Fruit fly (Drosophila melanogaster) whole organism, prepupa: ENCODE results near the gene ABCB7.

ENCODE experiments used
- Blimp-1 ChIP-seq: fragments of 200-800 bp; sonication (Bioruptor generic); optimal IDR thresholded peaks from 3 replicates; lab custom pipeline; 2017; ENCODE audit warnings: missing biosample characterization, missing genetic modification characterization, mild to moderate bottlenecking, moderate library complexity, missing genetic modification reagents
- CG10631 ChIP-seq: fragments of 200-800 bp; sonication (Bioruptor generic); optimal IDR thresholded peaks from 2 replicates; lab custom pipeline; 2016; ENCODE audit warnings: missing biosample characterization, missing genetic modification characterization
- CG10669 ChIP-seq: fragments of 200-800 bp; sonication (Bioruptor generic); optimal IDR thresholded peaks from 3 replicates; lab custom pipeline; 2018; ENCODE audit warnings: missing biosample characterization, mild to moderate bottlenecking, missing genetic modification characterization, moderate library complexity
- CG11294 ChIP-seq: fragments of 200-800 bp; sonication (Bioruptor generic); IDR thresholded peaks from 2 replicates; pipeline ENCODE4 v1.3.6; 2022; ENCODE audit warnings: missing biosample characterization, missing genetic modification characterization
- CG11762 ChIP-seq: fragments of 200-800 bp; sonication (Bioruptor generic); optimal IDR thresholded peaks from 3 replicates; lab custom pipeline; 2016; ENCODE audit warnings: missing biosample characterization, missing genetic modification characterization; ENCODE audit not compliant: insufficient read depth
- CG15336 ChIP-seq: fragments of 200-800 bp; sonication (Bioruptor generic); IDR thresholded peaks from 2 replicates; pipeline ENCODE4 v1.3.6; 2022; ENCODE audit warnings: missing biosample characterization, missing genetic modification characterization
- CG16779 ChIP-seq: fragments of 200-800 bp; sonication (Bioruptor generic); optimal IDR thresholded peaks from 3 replicates; lab custom pipeline; 2017; ENCODE audit warnings: missing biosample characterization, mild to moderate bottlenecking, missing genetic modification characterization
- CG31627 ChIP-seq: fragments of 200-800 bp; sonication (Bioruptor generic); optimal IDR thresholded peaks from 3 replicates; lab custom pipeline; 2016; ENCODE audit warnings: missing biosample characterization, missing genetic modification characterization
- CG32006 ChIP-seq: fragments of 200-800 bp; sonication (Bioruptor generic); optimal IDR thresholded peaks from 3 replicates; lab custom pipeline; 2017; ENCODE audit warnings: missing biosample characterization, mild to moderate bottlenecking, missing genetic modification characterization
- CG3919 ChIP-seq: fragments of 200-800 bp; sonication (Bioruptor generic); optimal IDR thresholded peaks from 3 replicates; lab custom pipeline; 2016; ENCODE audit warnings: missing biosample characterization, missing genetic modification characterization
- CG4318 ChIP-seq: fragments of 200-800 bp; sonication (Bioruptor generic); optimal IDR thresholded peaks from 3 replicates; lab custom pipeline; 2017; ENCODE audit warnings: missing biosample characterization, mild to moderate bottlenecking, missing genetic modification characterization
- CG6163 ChIP-seq: fragments of 200-800 bp; sonication (Bioruptor generic); IDR thresholded peaks from 3 replicates; pipeline ENCODE4 v1.3.6; 2022; ENCODE audit warnings: missing biosample characterization, missing genetic modification characterization
- CG6276 ChIP-seq: fragments of 200-800 bp; sonication (Bioruptor generic); optimal IDR thresholded peaks from 2 replicates; lab custom pipeline; 2017; ENCODE audit warnings: missing biosample characterization, mild to moderate bottlenecking, missing genetic modification characterization
- CG6808 ChIP-seq: fragments of 200-800 bp; sonication (Bioruptor generic); optimal IDR thresholded peaks from 3 replicates; lab custom pipeline; 2017; ENCODE audit warnings: missing biosample characterization, missing genetic modification characterization, mild to moderate bottlenecking, moderate library complexity, missing genetic modification reagents
- CG7368 ChIP-seq: fragments of 200-800 bp; sonication (Bioruptor generic); optimal IDR thresholded peaks from 3 replicates; lab custom pipeline; 2016; ENCODE audit warnings: missing biosample characterization, missing genetic modification characterization
- CG8119 ChIP-seq: fragments of 200-800 bp; sonication (Bioruptor generic); IDR thresholded peaks from 3 replicates; pipeline ENCODE4 v1.3.6; 2022; ENCODE audit warnings: missing biosample characterization, missing genetic modification characterization
- CG8319 ChIP-seq: fragments of 200-800 bp; sonication (Bioruptor generic); optimal IDR thresholded peaks from 3 replicates; lab custom pipeline; 2016; ENCODE audit warnings: missing biosample characterization, missing genetic modification characterization
- CG8632 ChIP-seq: fragments of 200-800 bp; sonication (Bioruptor generic); optimal IDR thresholded peaks from 3 replicates; lab custom pipeline; 2016; ENCODE audit warnings: missing biosample characterization, missing genetic modification characterization
- Eip75B ChIP-seq: fragments of 200-800 bp; sonication (Bioruptor generic); optimal IDR thresholded peaks from 3 replicates; lab custom pipeline; 2016; ENCODE audit warnings: missing biosample characterization, missing genetic modification characterization
- Eip78C ChIP-seq: fragments of 200-800 bp; sonication (Bioruptor generic); peaks from one replicate; lab custom pipeline; 2016; ENCODE audit warnings: missing biosample characterization, missing genetic modification characterization
- Ets21C ChIP-seq: fragments of 200-800 bp; sonication (Bioruptor generic); optimal IDR thresholded peaks from 3 replicates; lab custom pipeline; 2016; ENCODE audit warnings: missing biosample characterization, missing genetic modification characterization
- Ets96B ChIP-seq: fragments of 200-800 bp; optimal IDR thresholded peaks from 2 replicates; lab custom pipeline; 2019; ENCODE audit warnings: missing biosample characterization, mild to moderate bottlenecking, missing genetic modification characterization, moderate library complexity
- Hr38 ChIP-seq: sonication (Bioruptor generic); optimal IDR thresholded peaks from 2 replicates; lab custom pipeline; 2016; ENCODE audit warnings: missing biosample characterization, missing genetic modification characterization
- Hr39 ChIP-seq: fragments of 200-800 bp; sonication (Bioruptor generic); optimal IDR thresholded peaks from 2 replicates; lab custom pipeline; 2016; ENCODE audit warnings: missing biosample characterization, missing genetic modification characterization
- Hr4 ChIP-seq: fragments of 200-800 bp; sonication (Bioruptor generic); optimal IDR thresholded peaks from 3 replicates; lab custom pipeline; 2016; ENCODE audit warnings: missing biosample characterization, missing genetic modification characterization
- Lpt ChIP-seq: fragments of 200-800 bp; sonication (Bioruptor generic); optimal IDR thresholded peaks from 3 replicates; lab custom pipeline; 2016; ENCODE audit warnings: missing biosample characterization, missing genetic modification characterization
- Met ChIP-seq: fragments of 200-800 bp; sonication (Bioruptor generic); optimal IDR thresholded peaks from 3 replicates; lab custom pipeline; 2016; ENCODE audit warnings: missing biosample characterization, missing genetic modification characterization
- OdsH ChIP-seq: fragments of 200-800 bp; sonication (Bioruptor generic); optimal IDR thresholded peaks from 3 replicates; lab custom pipeline; 2016; ENCODE audit warnings: missing biosample characterization, missing genetic modification characterization
- Smox ChIP-seq: fragments of 200-800 bp; sonication (Bioruptor generic); optimal IDR thresholded peaks from 3 replicates; lab custom pipeline; 2016; ENCODE audit warnings: missing biosample characterization, missing genetic modification characterization
- Sox14 ChIP-seq: fragments of 200-800 bp; sonication (Bioruptor generic); optimal IDR thresholded peaks from 3 replicates; lab custom pipeline; 2016; ENCODE audit warnings: missing biosample characterization, missing genetic modification characterization
- acj6 ChIP-seq: fragments of 200-800 bp; sonication (Bioruptor generic); optimal IDR thresholded peaks from 3 replicates; lab custom pipeline; 2016; ENCODE audit warnings: missing biosample characterization, missing genetic modification characterization
- cyc ChIP-seq: fragments of 200-800 bp; sonication (Bioruptor generic); optimal IDR thresholded peaks from 3 replicates; lab custom pipeline; 2016; ENCODE audit warnings: missing biosample characterization, missing genetic modification characterization
- fd59A ChIP-seq: fragments of 200-800 bp; sonication (Bioruptor generic); optimal IDR thresholded peaks from 2 replicates; lab custom pipeline; 2017; ENCODE audit warnings: missing biosample characterization, mild to moderate bottlenecking, missing genetic modification characterization, missing genetic modification reagents
- net ChIP-seq: fragments of 200-800 bp; sonication (Bioruptor generic); optimal IDR thresholded peaks from 3 replicates; lab custom pipeline; 2016; ENCODE audit warnings: missing biosample characterization, missing genetic modification characterization
- pdm3 ChIP-seq: fragments of 200-800 bp; sonication (Bioruptor generic); optimal IDR thresholded peaks from 3 replicates; lab custom pipeline; 2016; ENCODE audit warnings: missing biosample characterization, missing genetic modification characterization
- salr ChIP-seq, 2 experiments: fragments of 200-800 bp; sonication (Bioruptor generic); optimal IDR thresholded peaks; 3 replicates each; lab custom pipeline; 2016 to 2018; ENCODE audit warnings: missing biosample characterization in 2 of 2, missing genetic modification characterization in 2 of 2, mild to moderate bottlenecking in 1 of 2
- spab ChIP-seq: fragments of 200-800 bp; sonication (Bioruptor generic); optimal IDR thresholded peaks from 2 replicates; lab custom pipeline; 2017; ENCODE audit warnings: missing biosample characterization, mild to moderate bottlenecking, missing genetic modification characterization, missing genetic modification reagents
- svp ChIP-seq: fragments of 200-800 bp; sonication (Bioruptor generic); peaks from one replicate; lab custom pipeline; 2016; ENCODE audit warnings: missing biosample characterization, missing genetic modification characterization

Gene ABCB7

dm6 chr3L:1609611-1610010 lies 8.6 kb upstream of the ABCB7 start (continued):
- TF ChIP-seq fd59A (GFP tag; lab: Kevin White, UChicago) (no peak), CG6163 (GFP tag; lab: Robert Waterston, UW) (no peak), CG8119 (GFP tag; lab: Robert Waterston, UW) (peak; percentile 28; the same call in 1 of the 3 replicates), cyc (GFP tag; lab: Kevin White, UChicago) (no peak), Met (GFP tag; lab: Kevin White, UChicago) (no peak), CG8319 (no peak), Hr4 (GFP tag; lab: Kevin White, UChicago) (peak; percentile 42), Smox (GFP tag; lab: Kevin White, UChicago) (no peak)

dm6 chr3L:1614465-1615084 lies 3.6 kb upstream of the ABCB7 start:
- TF ChIP-seq CG4318 (GFP tag; lab: Kevin White, UChicago): no peak
- no peak for TF ChIP-seq CG6276 (GFP tag; lab: Kevin White, UChicago)
- TF ChIP-seq OdsH (GFP tag; lab: Kevin White, UChicago): no peak
- peak; percentile 57 for TF ChIP-seq svp
- TF ChIP-seq Lpt: no peak
- TF ChIP-seq salr (GFP tag; optimal IDR thresholded peaks at IDR 0.05; lab: Kevin White, UChicago): no peak
- no peak for TF ChIP-seq Ets96B (tag; lab: Kevin White, UChicago)

DNA sequence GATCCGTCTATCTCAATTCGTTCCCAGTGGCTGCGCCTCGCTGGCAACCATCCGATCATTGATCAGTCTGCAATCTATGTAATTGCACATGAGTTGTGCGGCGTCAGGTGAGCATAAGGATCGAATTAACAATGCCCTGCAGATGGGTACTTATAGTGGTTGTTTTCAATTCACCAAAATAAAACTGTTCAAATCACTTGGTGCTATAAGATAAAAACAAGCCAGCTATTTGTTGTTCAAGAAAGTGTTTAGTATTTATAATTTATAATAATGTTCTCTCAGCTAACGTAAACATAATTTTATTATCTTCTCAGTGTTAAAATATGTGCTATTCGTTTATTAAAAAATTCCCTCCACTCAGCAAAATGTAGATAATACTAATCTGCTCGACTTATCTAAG lies 2.5 kb upstream of the ABCB7 start, which contains the start of gene CG12105:
Gene CG12105 (minus strand): TSS at position 101 of the 400 bp plus-strand sequence.
- no peak for TF ChIP-seq CG31627
- no peak for TF ChIP-seq CG6808 (GFP tag; lab: Kevin White, UChicago)
- TF ChIP-seq cyc (GFP tag; lab: Kevin White, UChicago): no peak

dm6 chr3L:1626924-1627323 lies 8.7 kb downstream of the ABCB7 start:
- peak; percentile 38 for TF ChIP-seq svp
- no peak for TF ChIP-seq CG10669 (GFP tag; lab: Kevin White, UChicago)
- TF ChIP-seq CG6163 (GFP tag; lab: Robert Waterston, UW): no peak
- no peak for TF ChIP-seq CG8632

DNA sequence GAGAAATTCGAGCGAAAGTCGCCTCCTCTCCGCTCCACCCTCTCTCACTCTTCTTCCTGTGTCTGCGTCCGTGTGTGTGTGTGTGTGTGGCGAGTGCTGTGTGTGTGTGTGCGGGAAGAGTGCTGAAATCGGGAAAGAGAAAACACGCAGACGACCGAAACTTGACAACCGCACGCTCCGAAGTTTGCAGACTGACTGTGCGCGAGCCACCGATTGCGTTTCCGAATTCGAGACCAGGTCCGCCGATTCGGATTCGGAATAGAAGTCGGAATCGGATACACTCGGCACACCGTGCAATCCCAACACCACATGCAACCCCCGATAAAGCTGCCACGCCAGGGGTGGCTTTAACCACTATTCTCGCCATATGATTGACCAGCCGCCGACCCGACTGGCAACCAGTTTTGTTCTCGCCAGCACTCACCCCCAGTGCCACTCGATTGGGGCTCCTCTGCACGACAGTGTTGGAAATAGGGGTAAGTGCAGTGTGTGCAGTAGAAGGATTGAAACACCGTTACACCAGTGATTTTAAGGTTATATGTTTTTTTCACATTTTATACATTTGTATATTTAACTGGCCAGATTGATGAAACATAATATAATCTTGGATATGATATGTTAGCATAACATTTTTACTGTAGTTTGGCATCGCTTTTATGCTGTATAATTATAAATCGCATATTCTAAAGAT lies 10.1 kb downstream of the ABCB7 start, which contains the start of gene CG13928:
Gene CG13928 (minus strand): TSS at position 202 of the 691 bp plus-strand sequence.
- no peak for TF ChIP-seq CG7368 (GFP tag; lab: Kevin White, UChicago)
- TF ChIP-seq CG11762 (GFP tag; lab: Kevin White, UChicago): no peak
- no peak for TF ChIP-seq pdm3 (GFP tag; lab: Kevin White, UChicago)
- no peak for TF ChIP-seq CG3919 (GFP tag; lab: Kevin White, UChicago)
- TF ChIP-seq Hr38: no peak
- TF ChIP-seq spab: no peak
- peak; percentile 29 for TF ChIP-seq svp
- no peak for TF ChIP-seq Blimp-1
- TF ChIP-seq Sox14: no peak

DNA sequence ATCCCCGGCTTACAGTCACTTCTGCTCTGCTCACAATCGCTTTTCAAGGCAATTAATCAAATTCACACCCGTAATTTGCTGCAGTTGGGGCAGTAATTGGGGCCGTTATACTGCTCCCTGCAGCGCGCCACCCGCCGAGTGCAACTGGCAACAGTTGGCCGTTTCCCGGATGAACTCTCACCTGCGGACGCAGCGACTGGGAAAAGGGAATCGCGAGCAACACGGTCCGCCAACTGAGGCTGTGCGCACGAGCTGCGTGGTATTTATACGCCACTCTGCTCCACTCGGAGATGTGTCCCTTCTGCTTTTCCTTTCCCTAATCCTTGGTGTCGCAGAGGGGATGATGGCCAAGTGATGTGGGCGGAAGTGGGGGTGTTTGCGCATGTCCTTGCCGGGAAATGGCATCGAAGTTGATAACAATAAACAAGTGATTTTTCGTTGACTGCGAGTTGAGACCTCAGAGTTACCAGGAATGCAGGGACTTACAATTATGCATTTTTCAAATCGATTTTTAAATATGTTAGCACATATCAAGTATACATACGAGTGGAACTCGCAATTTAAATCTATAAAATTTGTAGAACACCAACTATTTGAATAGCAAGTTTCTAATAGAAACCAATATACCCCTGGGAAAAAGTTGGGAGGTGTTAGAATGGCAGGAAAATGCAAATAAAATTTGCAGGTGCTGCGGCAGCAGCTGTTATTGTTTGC lies 11.0 kb downstream of the ABCB7 start, which contains the start of gene GC:
Gene GC (minus strand): TSS at position 238 of the 714 bp plus-strand sequence.
- no peak for TF ChIP-seq CG11294
- no peak for TF ChIP-seq Met (GFP tag; lab: Kevin White, UChicago)
- TF ChIP-seq CG6276 (GFP tag; lab: Kevin White, UChicago): no peak
- peak; percentile 37 for TF ChIP-seq Hr39 (GFP tag; lab: Kevin White, UChicago)
- peak; percentile 49 for TF ChIP-seq Hr4 (GFP tag; lab: Kevin White, UChicago)
- peak; percentile 23 for TF ChIP-seq Ets21C (GFP tag; lab: Kevin White, UChicago)
- TF ChIP-seq net (GFP tag; lab: Kevin White, UChicago): peak; percentile 16
- TF ChIP-seq Blimp-1: no peak
- no peak for TF ChIP-seq OdsH (GFP tag; lab: Kevin White, UChicago)
- TF ChIP-seq CG31627: peak; percentile 17
- TF ChIP-seq CG7368 (GFP tag; lab: Kevin White, UChicago): no peak
- peak; percentile 43 for TF ChIP-seq CG32006 (GFP tag; lab: Kevin White, UChicago)
- TF ChIP-seq CG15336 (GFP tag; lab: Robert Waterston, UW): 0 out of 2 replicates have a peak, but pooled peaks have one; percentile 18
- TF ChIP-seq CG16779 (tag; lab: Kevin White, UChicago): no peak
- peak; percentile 12 for TF ChIP-seq Eip75B
- no peak for TF ChIP-seq Eip78C (GFP tag; lab: Kevin White, UChicago)
- TF ChIP-seq CG6163 (GFP tag; lab: Robert Waterston, UW): no peak
- TF ChIP-seq CG10631 (GFP tag; lab: Kevin White, UChicago): no peak
- TF ChIP-seq CG8119 (GFP tag; lab: Robert Waterston, UW): 0 out of 3 replicates have a peak, but pooled peaks have one; percentile 28
- TF ChIP-seq CG10669 (GFP tag; lab: Kevin White, UChicago): no peak
- TF ChIP-seq acj6 (GFP tag; lab: Kevin White, UChicago): peak; percentile 36
- TF ChIP-seq Lpt: no peak
